Worm (Caenorhabditis elegans): ENCODE data around the gene ZK287.7.

Gene ZK287.7

DNA sequence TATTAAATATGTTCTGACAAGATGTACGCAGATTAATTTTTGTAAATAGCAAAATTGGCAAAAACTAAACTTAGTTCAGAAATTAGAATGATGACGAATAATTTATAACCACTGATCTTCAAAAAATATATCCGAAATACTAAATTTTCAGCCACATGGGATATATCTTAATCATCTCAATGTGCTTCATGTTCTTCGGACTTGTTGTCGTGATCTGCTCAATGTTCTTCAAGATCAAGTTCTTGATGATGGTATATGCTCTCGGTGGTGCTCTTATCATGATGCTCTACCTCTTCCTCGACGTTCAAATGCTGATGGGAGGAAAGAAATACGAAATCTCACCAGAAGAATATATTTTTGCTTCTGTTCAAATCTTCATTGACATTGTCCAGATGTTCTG lies 13.7 kb downstream of the ZK287.7 start:
- no peak for TF ChIP-seq elt-3 (tag; optimal IDR thresholded peaks at IDR 0.05)
- TF ChIP-seq crh-2 (tag; optimal IDR thresholded peaks at IDR 0.05) = no peak
- TF ChIP-seq lin-39 (tag; optimal IDR thresholded peaks at IDR 0.05) = no peak
- TF ChIP-seq ceh-82 (tag; optimal IDR thresholded peaks at IDR 0.05) = no peak
- no peak for TF ChIP-seq unc-62 (GFP tag; optimal IDR thresholded peaks at IDR 0.05)
- TF ChIP-seq sem-4 (tag; optimal IDR thresholded peaks at IDR 0.05) = no peak
- TF ChIP-seq aly-2 (tag; optimal IDR thresholded peaks at IDR 0.05) = no peak
- TF ChIP-seq ztf-4 (tag; optimal IDR thresholded peaks at IDR 0.05) = no peak
- TF ChIP-seq fos-1 (tag; optimal IDR thresholded peaks at IDR 0.05) = no peak
- no peak for TF ChIP-seq alr-1 (tag; optimal IDR thresholded peaks at IDR 0.05)
- no peak for TF ChIP-seq unc-39 (tag; optimal IDR thresholded peaks at IDR 0.05)
- TF ChIP-seq nhr-11 (tag; optimal IDR thresholded peaks at IDR 0.05) = no peak
- TF ChIP-seq ama-1 (optimal IDR thresholded peaks at IDR 0.05) = no peak
- TF ChIP-seq lsy-2 (tag; optimal IDR thresholded peaks at IDR 0.05) = no peak

DNA sequence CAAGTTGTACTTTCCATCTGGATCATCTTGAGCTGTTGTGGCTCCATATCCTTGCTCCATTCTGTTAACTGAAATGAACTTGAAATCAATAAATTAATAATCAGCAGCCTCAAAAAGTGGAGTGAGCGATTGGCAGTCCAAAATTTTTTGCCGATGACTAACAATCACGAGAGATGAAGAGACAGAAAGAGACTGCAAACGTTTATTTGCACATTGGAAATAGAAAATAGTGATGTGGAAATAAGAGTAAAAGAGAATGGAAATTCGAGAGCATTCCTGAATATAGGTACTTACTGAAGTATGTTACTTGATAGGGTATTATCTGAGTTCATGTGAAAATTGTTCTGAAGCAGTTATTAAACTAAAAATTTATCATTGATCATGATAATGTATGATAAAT lies 16.9 kb downstream of the ZK287.7 start, which contains the start of gene tag-120:
Gene tag-120 (minus strand): TSS at position 68 of the 400 bp plus-strand sequence.
- TF ChIP-seq fos-1 (tag; optimal IDR thresholded peaks at IDR 0.05) (peak; percentile 83), ztf-4 (tag; optimal IDR thresholded peaks at IDR 0.05) (no peak)

ce11 chrV:9711174-9711573 lies 18.3 kb downstream of the ZK287.7 start:
- TF ChIP-seq fos-1 (tag; optimal IDR thresholded peaks at IDR 0.05) = peak; percentile 92
- no peak for TF ChIP-seq ama-1 (optimal IDR thresholded peaks at IDR 0.05)
- TF ChIP-seq lin-39 (tag; optimal IDR thresholded peaks at IDR 0.05) = no peak
- no peak for TF ChIP-seq lin-13 (GFP tag; optimal IDR thresholded peaks at IDR 0.05)
- no peak for TF ChIP-seq mdl-1 (tag; optimal IDR thresholded peaks at IDR 0.05)
- TF ChIP-seq gmeb-1 (tag; optimal IDR thresholded peaks at IDR 0.05) = no peak
- no peak for TF ChIP-seq unc-39 (tag; optimal IDR thresholded peaks at IDR 0.05)
- TF ChIP-seq crh-2 (tag; optimal IDR thresholded peaks at IDR 0.05) = peak; percentile 21
- TF ChIP-seq F13H6.1 (tag; optimal IDR thresholded peaks at IDR 0.05) = no peak
- no peak for TF ChIP-seq dmd-4 (tag; optimal IDR thresholded peaks at IDR 0.05)
- no peak for TF ChIP-seq sma-3 (GFP tag; optimal IDR thresholded peaks at IDR 0.05)
- no peak for TF ChIP-seq alr-1 (tag; optimal IDR thresholded peaks at IDR 0.05)

DNA sequence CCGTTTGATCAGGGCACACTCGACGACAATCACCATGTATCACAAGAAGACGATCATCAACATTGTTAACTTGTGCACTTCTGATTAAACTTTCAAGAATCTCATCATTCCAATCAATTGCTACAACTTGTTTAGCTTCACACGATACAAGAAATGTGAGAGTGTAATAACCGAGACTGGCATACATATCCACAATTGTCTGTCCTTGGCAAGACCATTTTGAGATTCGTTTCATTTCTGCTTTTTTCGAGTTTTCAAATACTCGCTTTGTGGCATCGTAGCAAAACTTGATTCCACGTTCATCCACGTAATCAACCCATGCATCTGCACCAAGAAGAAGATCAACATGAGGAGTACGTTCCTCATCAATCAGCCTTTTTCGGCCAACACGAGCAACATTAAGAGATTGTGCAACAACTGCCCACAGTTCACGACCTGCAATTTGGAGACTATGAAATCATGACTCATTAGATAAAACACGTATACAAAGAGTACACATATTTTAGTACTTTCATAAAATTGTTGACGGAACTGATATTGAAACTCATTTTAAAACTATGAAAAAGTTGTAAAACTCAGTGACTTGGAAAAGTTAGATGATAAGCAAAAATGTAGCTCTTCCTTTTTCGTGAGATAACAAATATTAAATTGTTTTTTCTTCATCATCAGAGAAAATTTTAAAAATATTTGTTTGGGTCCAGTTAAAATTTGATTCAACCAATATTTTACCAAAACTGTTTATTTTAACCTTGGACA lies 19.7 kb downstream of the ZK287.7 start:
- TF ChIP-seq blmp-1 (tag; optimal IDR thresholded peaks at IDR 0.05; ENCODE audit: insufficient read depth) = no peak
- TF ChIP-seq fos-1 (tag; optimal IDR thresholded peaks at IDR 0.05) = peak; percentile 80
- TF ChIP-seq nhr-12 (tag; optimal IDR thresholded peaks at IDR 0.05) = no peak
- TF ChIP-seq sma-9 (GFP tag; optimal IDR thresholded peaks at IDR 0.05) = no peak
- no peak for TF ChIP-seq sma-9 (tag; optimal IDR thresholded peaks at IDR 0.05)

DNA sequence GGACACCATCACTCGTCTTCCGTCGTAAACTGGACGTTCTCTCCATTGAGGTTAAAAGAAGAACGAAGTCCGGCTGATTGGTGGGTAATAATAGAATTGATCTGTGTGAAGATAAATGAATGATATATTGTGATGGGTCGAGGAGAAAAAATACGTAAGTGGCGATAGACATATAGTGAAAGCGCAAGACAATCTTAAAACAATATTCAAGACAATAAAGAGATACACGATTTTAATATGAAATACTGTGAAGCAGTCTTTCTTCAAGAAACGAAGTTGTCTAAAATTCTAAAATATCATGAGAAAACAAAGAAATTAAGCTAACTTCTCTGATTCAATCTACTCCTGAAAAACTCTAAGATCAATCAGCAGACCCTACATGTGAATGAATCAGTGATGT lies 20.7 kb downstream of the ZK287.7 start, which contains the start of gene F40F9.10:
Gene F40F9.10 (minus strand): TSS at position 101 of the 400 bp plus-strand sequence.
- TF ChIP-seq Y55F3AM.14 (GFP tag; optimal IDR thresholded peaks at IDR 0.05) = no peak
- TF ChIP-seq crh-2 (tag; optimal IDR thresholded peaks at IDR 0.05) = no peak
- TF ChIP-seq peb-1 (tag; optimal IDR thresholded peaks at IDR 0.05) = no peak
- TF ChIP-seq mab-5 (tag; optimal IDR thresholded peaks at IDR 0.05) = no peak
- TF ChIP-seq blmp-1 (tag; optimal IDR thresholded peaks at IDR 0.05; ENCODE audit: insufficient read depth) = no peak
- no peak for TF ChIP-seq lin-11 (tag; optimal IDR thresholded peaks at IDR 0.05)
- TF ChIP-seq mdl-1 (tag; optimal IDR thresholded peaks at IDR 0.05) = no peak
- no peak for TF ChIP-seq ceh-82 (tag; optimal IDR thresholded peaks at IDR 0.05)
- no peak for TF ChIP-seq fos-1 (tag; optimal IDR thresholded peaks at IDR 0.05)
- no peak for TF ChIP-seq ztf-1 (GFP tag; conservative IDR thresholded peaks at IDR 0.05)
- TF ChIP-seq lin-13 (GFP tag; optimal IDR thresholded peaks at IDR 0.05) = no peak

DNA sequence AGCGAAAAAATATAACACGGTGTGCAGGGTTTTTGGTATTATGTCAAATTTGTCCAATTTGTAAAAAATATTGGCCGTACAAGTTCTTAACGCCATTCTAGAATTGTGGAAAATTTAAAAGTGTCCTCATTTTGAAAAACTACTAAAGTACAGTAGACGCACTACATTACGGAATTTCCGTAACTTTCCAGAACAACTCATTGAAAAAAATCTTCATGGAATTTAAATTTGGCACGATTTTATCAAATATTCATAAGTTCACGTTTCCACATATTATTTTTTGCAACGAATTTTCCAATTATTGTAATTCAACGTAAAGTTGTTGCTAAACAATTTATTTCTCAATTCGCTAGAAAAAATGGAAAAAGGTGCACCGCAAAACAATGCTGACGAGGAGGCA lies 22.0 kb downstream of the ZK287.7 start, which contains the start of gene F40F9.3:
Gene F40F9.3 (plus strand): TSS at position 301 of the 400 bp plus-strand sequence.
- TF ChIP-seq lin-39 (tag; optimal IDR thresholded peaks at IDR 0.05) = no peak

All from whole organism, L2 larva.